Worm (Caenorhabditis elegans): ENCODE measurements around the gene F34H10.1.

Gene F34H10.1

DNA sequence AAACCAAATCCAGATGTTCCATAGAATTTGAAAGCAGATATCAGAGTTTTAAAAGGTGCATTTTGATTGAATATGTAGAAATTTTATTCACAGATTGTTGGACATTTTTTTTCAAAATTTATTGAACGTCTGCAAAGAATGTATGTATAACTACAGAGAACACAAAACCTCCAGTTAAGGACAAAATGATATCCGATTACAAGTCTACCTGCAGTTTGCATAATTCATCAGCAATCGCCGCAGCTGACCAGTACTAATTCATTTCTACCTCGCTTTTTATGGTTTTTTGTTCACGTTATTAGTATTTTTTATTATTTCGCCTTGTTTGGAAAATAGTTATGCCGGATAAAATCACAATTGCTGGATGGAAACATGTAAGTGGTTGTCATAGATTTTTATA is 36.8 kb upstream of the F34H10.1 start, which contains the start of gene del-8:
Gene del-8, plus strand, starts transcription at position 301 of the 400 bp plus-strand sequence.
- no peak for TF ChIP-seq C04F5.9 (tag; optimal IDR thresholded peaks at IDR 0.05)
- no peak for TF ChIP-seq zip-4 (GFP tag; optimal IDR thresholded peaks at IDR 0.05)
- no peak for TF ChIP-seq nhr-90 (tag; optimal IDR thresholded peaks at IDR 0.05; ENCODE audit: poor library complexity)
- no peak for TF ChIP-seq nhr-12 (tag; optimal IDR thresholded peaks at IDR 0.05)
- no peak for TF ChIP-seq ceh-88 (GFP tag; IDR thresholded peaks at IDR 0.05)
- no peak for TF ChIP-seq zag-1 (tag; optimal IDR thresholded peaks at IDR 0.05)

DNA sequence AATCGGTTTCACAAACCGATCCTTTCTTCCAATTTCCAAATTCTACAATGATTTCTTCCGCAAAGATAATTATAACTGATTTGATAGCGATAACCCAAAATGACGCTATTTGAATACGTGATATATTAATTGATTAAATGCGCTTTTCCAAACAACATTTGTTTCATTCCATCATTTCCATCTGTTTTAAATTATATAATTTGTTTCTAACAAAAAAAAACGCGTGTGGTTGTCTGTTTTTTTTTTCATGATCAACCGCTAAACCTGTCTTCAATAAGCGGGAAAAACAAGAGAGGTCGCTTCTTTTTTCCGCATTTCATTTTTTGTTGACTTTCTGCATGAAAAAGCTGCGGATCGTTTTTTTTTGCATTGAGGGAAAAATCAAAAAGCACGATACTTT is 28.6 kb upstream of the F34H10.1 start:
- TF ChIP-seq nhr-20 (tag; optimal IDR thresholded peaks at IDR 0.05) (no peak), dsc-1 (tag; optimal IDR thresholded peaks at IDR 0.05) (peak; percentile 94), fos-1 (tag; optimal IDR thresholded peaks at IDR 0.05) (no peak), nhr-85 (tag) (no peak), lir-3 (tag; optimal IDR thresholded peaks at IDR 0.05; ENCODE audit: poor library complexity) (no peak), fkh-4 (tag; optimal IDR thresholded peaks at IDR 0.05; ENCODE audit: borderline replicate concordance) (peak; percentile 75), efl-1 (optimal IDR thresholded peaks at IDR 0.05) (no peak), efl-1 (GFP tag; optimal IDR thresholded peaks at IDR 0.05 in 1 of 2) (peak in 1 of 2 experiments; percentile 21)

DNA sequence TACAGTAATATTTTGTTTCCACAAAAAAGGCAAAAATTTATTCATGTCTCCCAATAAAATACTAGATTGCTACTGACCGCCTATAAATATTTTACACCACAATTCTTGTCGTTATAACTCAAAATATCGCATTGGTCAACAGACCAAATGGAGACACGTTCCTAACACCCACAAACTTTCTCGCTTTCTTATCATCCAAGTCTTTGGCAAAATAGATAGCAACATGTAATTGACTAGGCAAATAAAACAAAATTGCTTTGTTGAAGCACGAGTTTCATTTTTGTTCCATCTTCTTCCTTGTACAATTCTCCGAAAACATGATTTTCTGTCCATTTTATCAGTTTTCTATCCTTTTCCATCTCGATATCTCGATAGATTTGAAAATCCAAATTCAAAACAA is 23.3 kb upstream of the F34H10.1 start:
- TF ChIP-seq elt-2 (tag; optimal IDR thresholded peaks at IDR 0.05) (peak; percentile 12), nhr-11 (tag; optimal IDR thresholded peaks at IDR 0.05) (no peak), sup-37 (GFP tag; optimal IDR thresholded peaks at IDR 0.05) (no peak), pax-3 (tag; optimal IDR thresholded peaks at IDR 0.05) (no peak), blmp-1 (tag; optimal IDR thresholded peaks at IDR 0.05) (peak; percentile 16), rnt-1 (tag; optimal IDR thresholded peaks at IDR 0.05) (no peak), fos-1 (tag; optimal IDR thresholded peaks at IDR 0.05) (no peak), ceh-88 (GFP tag; IDR thresholded peaks at IDR 0.05) (no peak)

DNA sequence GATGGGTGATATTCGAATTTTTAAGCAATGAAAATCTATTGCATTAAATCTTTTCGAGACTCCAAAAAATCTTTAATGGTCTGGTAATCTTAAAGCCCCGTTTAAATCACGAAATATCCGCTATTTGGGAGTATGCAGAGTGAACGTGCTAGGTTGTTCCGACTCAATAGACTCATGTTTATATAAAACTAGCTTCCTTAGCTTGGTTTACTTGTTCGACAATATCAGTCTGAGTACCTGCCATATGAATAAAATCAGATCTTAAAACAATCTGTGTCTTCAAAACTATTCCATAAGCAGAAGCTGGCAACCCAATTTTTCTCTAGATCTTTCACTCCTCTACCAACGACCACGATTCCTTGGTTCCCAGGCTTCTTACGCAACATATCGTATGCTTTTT is 22.7 kb upstream of the F34H10.1 start:
- no peak for TF ChIP-seq fkh-10 (GFP tag; optimal IDR thresholded peaks at IDR 0.05)
- TF ChIP-seq sup-37 (GFP tag; optimal IDR thresholded peaks at IDR 0.05): no peak
- no peak for TF ChIP-seq unc-62 (GFP tag; optimal IDR thresholded peaks at IDR 0.05)
- no peak for TF ChIP-seq unc-86 (tag; optimal IDR thresholded peaks at IDR 0.05)
- no peak for TF ChIP-seq swsn-7 (tag; optimal IDR thresholded peaks at IDR 0.05)
- no peak for TF ChIP-seq grh-1 (GFP tag; IDR thresholded peaks at IDR 0.05)
- TF ChIP-seq nhr-237 (tag; optimal IDR thresholded peaks at IDR 0.05): no peak
- TF ChIP-seq fkh-4 (tag; optimal IDR thresholded peaks at IDR 0.05; ENCODE audit: borderline replicate concordance): no peak
- no peak for TF ChIP-seq ets-5 (GFP tag; IDR thresholded peaks at IDR 0.05)
- TF ChIP-seq elt-2 (tag; optimal IDR thresholded peaks at IDR 0.05): no peak
- no peak for TF ChIP-seq ceh-63 (GFP tag; optimal IDR thresholded peaks at IDR 0.05)
- TF ChIP-seq nhr-20 (tag; optimal IDR thresholded peaks at IDR 0.05): no peak
- no peak for TF ChIP-seq ceh-82 (tag; optimal IDR thresholded peaks at IDR 0.05)
- TF ChIP-seq ceh-88 (GFP tag; IDR thresholded peaks at IDR 0.05): no peak
- no peak for TF ChIP-seq C04F5.9 (tag; optimal IDR thresholded peaks at IDR 0.05)

- TF ChIP-seq grh-1 (GFP tag; IDR thresholded peaks at IDR 0.05): no peak
- no peak for TF ChIP-seq mdl-1 (tag; optimal IDR thresholded peaks at IDR 0.05)
- no peak for TF ChIP-seq C04F5.9 (tag; optimal IDR thresholded peaks at IDR 0.05)
- TF ChIP-seq aly-2 (tag; optimal IDR thresholded peaks at IDR 0.05): no peak
- TF ChIP-seq lin-35 (GFP tag; optimal IDR thresholded peaks at IDR 0.05): no peak
- peak; percentile 4 for TF ChIP-seq nhr-20 (tag; optimal IDR thresholded peaks at IDR 0.05)
- no peak for TF ChIP-seq sptf-1 (tag; optimal IDR thresholded peaks at IDR 0.05)
- no peak for TF ChIP-seq dsc-1 (tag; optimal IDR thresholded peaks at IDR 0.05)
- no peak for TF ChIP-seq fkh-8 (tag; optimal IDR thresholded peaks at IDR 0.05)
- peak; percentile 24 for TF ChIP-seq rnt-1 (tag; optimal IDR thresholded peaks at IDR 0.05)
- no peak for TF ChIP-seq nhr-85 (tag)
- TF ChIP-seq F16B12.6 (tag; optimal IDR thresholded peaks at IDR 0.05): no peak
- TF ChIP-seq jun-1 (tag; optimal IDR thresholded peaks at IDR 0.05): no peak
- no peak for TF ChIP-seq tbx-2 (tag; optimal IDR thresholded peaks at IDR 0.05)
- no peak for TF ChIP-seq hlh-4 (tag; optimal IDR thresholded peaks at IDR 0.05)
- no peak for TF ChIP-seq skn-1 (tag; optimal IDR thresholded peaks at IDR 0.05)
- TF ChIP-seq efl-3 (GFP tag; optimal IDR thresholded peaks at IDR 0.05): no peak
- no peak for TF ChIP-seq ceh-88 (GFP tag; IDR thresholded peaks at IDR 0.05)
- TF ChIP-seq nhr-90 (tag; optimal IDR thresholded peaks at IDR 0.05; ENCODE audit: poor library complexity): no peak
- no peak for TF ChIP-seq tlp-1 (tag; optimal IDR thresholded peaks at IDR 0.05)
- TF ChIP-seq ceh-82 (tag; optimal IDR thresholded peaks at IDR 0.05): no peak
- no peak for TF ChIP-seq egl-13 (tag; optimal IDR thresholded peaks at IDR 0.05)
- peak; percentile 96 for TF ChIP-seq blmp-1 (tag; optimal IDR thresholded peaks at IDR 0.05)
- no peak for TF ChIP-seq isw-1 (GFP tag; IDR thresholded peaks at IDR 0.05)
- TF ChIP-seq nhr-28 (tag; optimal IDR thresholded peaks at IDR 0.05): no peak
- TF ChIP-seq nhr-76 (tag; optimal IDR thresholded peaks at IDR 0.05): no peak
These were observed 17.8 kb upstream of the F34H10.1 start for ce11 chrX:9608127-9608526.

Measured in whole organism, L1 larva.